Fruit fly (Drosophila melanogaster) S2 (cell line): ENCODE measurements around the gene QC.

Experiments used
- CG8478 ChIP-seq: fragments of >200 bp; optimal IDR thresholded peaks from 2 replicates; lab custom pipeline; 2018
- CTCF ChIP-seq, 2 experiments: fragments of >200 bp; optimal IDR thresholded peaks; 2 replicates each; lab custom pipeline; 2018

- no peak for TF ChIP-seq CG8478 (lab: Kevin White, UChicago)
- no peak for TF ChIP-seq CTCF (optimal IDR thresholded peaks at IDR 0.05; lab: Kevin White, UChicago)
Measured at dm6 chr3L:5891812-5892211, 10.4 kb downstream of the QC start.
